Worm (Caenorhabditis elegans): ENCODE data around the gene unc-53.

Gene unc-53

ce11 chrII:11101171-11101570 is 11.9 kb upstream of the unc-53 start:
- TF ChIP-seq C16A3.4 (tag; optimal IDR thresholded peaks at IDR 0.05), result no peak
- TF ChIP-seq unc-30 (tag; optimal IDR thresholded peaks at IDR 0.05), result no peak
- TF ChIP-seq ceh-82 (tag; optimal IDR thresholded peaks at IDR 0.05), result no peak
- TF ChIP-seq F16B12.6 (tag; optimal IDR thresholded peaks at IDR 0.05), result no peak
- no peak for TF ChIP-seq ceh-90 (tag; optimal IDR thresholded peaks at IDR 0.05)
- TF ChIP-seq nhr-28 (tag; optimal IDR thresholded peaks at IDR 0.05), result no peak
- no peak for TF ChIP-seq rnt-1 (tag; optimal IDR thresholded peaks at IDR 0.05)
- TF ChIP-seq sptf-1 (tag; optimal IDR thresholded peaks at IDR 0.05), result no peak
- TF ChIP-seq xbp-1 (tag; optimal IDR thresholded peaks at IDR 0.05), result no peak
- TF ChIP-seq lsy-2 (tag; optimal IDR thresholded peaks at IDR 0.05), result no peak
- TF ChIP-seq hlh-4 (tag; optimal IDR thresholded peaks at IDR 0.05), result no peak
- TF ChIP-seq C34B4.2 (tag; optimal IDR thresholded peaks at IDR 0.05), result no peak
- TF ChIP-seq elt-2 (tag; optimal IDR thresholded peaks at IDR 0.05), result no peak
- no peak for TF ChIP-seq egl-27 (tag; optimal IDR thresholded peaks at IDR 0.05)
- TF ChIP-seq Y116A8C.19 (tag; optimal IDR thresholded peaks at IDR 0.05; ENCODE audit: borderline replicate concordance), result no peak
- no peak for TF ChIP-seq blmp-1 (tag; optimal IDR thresholded peaks at IDR 0.05)
- TF ChIP-seq nhr-47 (tag; optimal IDR thresholded peaks at IDR 0.05), result no peak
- no peak for TF ChIP-seq fos-1 (tag; optimal IDR thresholded peaks at IDR 0.05)
- TF ChIP-seq ceh-88 (GFP tag; IDR thresholded peaks at IDR 0.05), result no peak
- TF ChIP-seq ces-1 (GFP tag; optimal IDR thresholded peaks at IDR 0.05), result no peak

- TF ChIP-seq sox-4 (tag; optimal IDR thresholded peaks at IDR 0.05), result no peak
- TF ChIP-seq C16A3.4 (tag; optimal IDR thresholded peaks at IDR 0.05), result no peak
- TF ChIP-seq nhr-237 (tag; optimal IDR thresholded peaks at IDR 0.05), result no peak
- TF ChIP-seq nhr-28 (tag; optimal IDR thresholded peaks at IDR 0.05), result no peak
- no peak for TF ChIP-seq unc-130 (tag; optimal IDR thresholded peaks at IDR 0.05)
- no peak for TF ChIP-seq efl-1 (optimal IDR thresholded peaks at IDR 0.05)
- no peak for TF ChIP-seq efl-1 (GFP tag; optimal IDR thresholded peaks at IDR 0.05 in 1 of 2)
- TF ChIP-seq nhr-77 (tag; optimal IDR thresholded peaks at IDR 0.05), result no peak
- no peak for TF ChIP-seq blmp-1 (tag; optimal IDR thresholded peaks at IDR 0.05)
- no peak for TF ChIP-seq fos-1 (tag; optimal IDR thresholded peaks at IDR 0.05)
- TF ChIP-seq nhr-47 (tag; optimal IDR thresholded peaks at IDR 0.05), result no peak
These were observed 10.6 kb upstream of the unc-53 start, which contains the start of gene C09H10.4 for ce11 chrII:11099841-11100240. TSS of gene C09H10.4 (plus strand) at chrII:11100141.

ce11 chrII:11097154-11097887 is 8.1 kb upstream of the unc-53 start, which contains the start of the genes rpl-36.A and nuo-1:
TSS of gene rpl-36.A (minus strand) at chrII:11097204.
TSS of gene nuo-1 (plus strand) at chrII:11097837.
- TF ChIP-seq nhr-47 (tag; optimal IDR thresholded peaks at IDR 0.05) (peak; percentile 85), grh-1 (GFP tag; IDR thresholded peaks at IDR 0.05) (peak; percentile 58), sup-37 (GFP tag; optimal IDR thresholded peaks at IDR 0.05) (no peak), nhr-28 (tag; optimal IDR thresholded peaks at IDR 0.05) (no peak), C34B4.2 (tag; optimal IDR thresholded peaks at IDR 0.05) (no peak), pax-3 (tag; optimal IDR thresholded peaks at IDR 0.05) (no peak), ceh-63 (GFP tag; optimal IDR thresholded peaks at IDR 0.05) (no peak), dsc-1 (tag; optimal IDR thresholded peaks at IDR 0.05) (peak; percentile 55), nhr-237 (tag; optimal IDR thresholded peaks at IDR 0.05) (peak; percentile 56), ceh-88 (GFP tag; IDR thresholded peaks at IDR 0.05) (no peak), vab-15 (tag; optimal IDR thresholded peaks at IDR 0.05) (peak; percentile 29), zag-1 (tag; optimal IDR thresholded peaks at IDR 0.05) (no peak), lin-13 (GFP tag; optimal IDR thresholded peaks at IDR 0.05) (peak; percentile 79), blmp-1 (tag; optimal IDR thresholded peaks at IDR 0.05) (peak; percentile 97), nhr-71 (tag; optimal IDR thresholded peaks at IDR 0.05) (peak; percentile 88), tbx-2 (tag; optimal IDR thresholded peaks at IDR 0.05) (peak; percentile 77), sptf-1 (tag; optimal IDR thresholded peaks at IDR 0.05) (no peak), nhr-84 (tag; optimal IDR thresholded peaks at IDR 0.05) (no peak), lin-15B (tag; optimal IDR thresholded peaks at IDR 0.05) (peak; percentile 85), tlp-1 (tag; optimal IDR thresholded peaks at IDR 0.05) (no peak), C16A3.4 (tag; optimal IDR thresholded peaks at IDR 0.05) (peak; percentile 96), nhr-85 (tag) (peak; percentile 87), hpl-2 (GFP tag; optimal IDR thresholded peaks at IDR 0.05) (peak; percentile 55), elt-3 (tag; optimal IDR thresholded peaks at IDR 0.05) (peak in 3 of 6 experiments; percentile 3 to 83 (median 41)), aha-1 (tag; optimal IDR thresholded peaks at IDR 0.05) (no peak), unc-98 (GFP tag; IDR thresholded peaks at IDR 0.05) (no peak), mef-2 (tag; optimal IDR thresholded peaks at IDR 0.05) (peak; percentile 15), hlh-17 (GFP tag; optimal IDR thresholded peaks at IDR 0.05; ENCODE audit: borderline replicate concordance) (no peak), F16B12.6 (tag; optimal IDR thresholded peaks at IDR 0.05) (peak; percentile 62), mep-1 (tag; optimal IDR thresholded peaks at IDR 0.05) (peak; percentile 89), unc-62 (GFP tag; optimal IDR thresholded peaks at IDR 0.05) (no peak)
